Fruit fly (Drosophila melanogaster) whole organism, embryonic: Measurements from ENCODE around the gene PH4alphaNE2.

Source experiments
- Abd-B ChIP-seq: fragments of 200-800 bp; sonication (Bioruptor generic); optimal IDR thresholded peaks from 2 replicates; lab custom pipeline; 2018; ENCODE audit warnings: missing biosample characterization, mild to moderate bottlenecking, missing genetic modification characterization, moderate library complexity
- Bdp1 ChIP-seq: fragments of 200-800 bp; sonication (Bioruptor generic); optimal IDR thresholded peaks from 3 replicates; lab custom pipeline; 2016; ENCODE audit warnings: missing biosample characterization, missing genetic modification characterization
- CG11504 ChIP-seq: fragments of 200-800 bp; sonication (Bioruptor generic); optimal IDR thresholded peaks from 3 replicates; lab custom pipeline; 2019; ENCODE audit warnings: missing biosample characterization, mild to moderate bottlenecking, missing genetic modification characterization, moderate library complexity
- CG1233 ChIP-seq: fragments of 200-800 bp; sonication (Bioruptor generic); optimal IDR thresholded peaks from 4 replicates; lab custom pipeline; 2018; ENCODE audit warnings: missing biosample characterization, mild to moderate bottlenecking, missing genetic modification characterization
- CG12769 ChIP-seq: fragments of 200-800 bp; sonication (Bioruptor generic); optimal IDR thresholded peaks from 2 replicates; lab custom pipeline; 2019; ENCODE audit warnings: missing biosample characterization, mild to moderate bottlenecking, missing genetic modification characterization, moderate library complexity
- CG13624 ChIP-seq: fragments of 200-800 bp; sonication (Bioruptor generic); optimal IDR thresholded peaks from 2 replicates; lab custom pipeline; 2016; ENCODE audit warnings: missing biosample characterization, missing genetic modification characterization
- CG14014 ChIP-seq: fragments of 200-800 bp; sonication (Bioruptor generic); IDR thresholded peaks from 2 replicates; pipeline ENCODE4 v1.3.6; 2022; ENCODE audit warnings: missing biosample characterization, missing genetic modification characterization
- CG14050 ChIP-seq: fragments of 200-800 bp; sonication (Bioruptor generic); IDR thresholded peaks from 3 replicates; pipeline ENCODE4 v1.3.6; 2022; ENCODE audit warnings: missing biosample characterization, missing genetic modification characterization
- CG14441 ChIP-seq: fragments of 200-800 bp; sonication (Bioruptor generic); IDR thresholded peaks from 2 replicates; pipeline ENCODE4 v1.3.6; 2022; ENCODE audit warnings: missing biosample characterization, missing genetic modification characterization
- CG15073 ChIP-seq: fragments of 200-800 bp; sonication (Bioruptor generic); optimal IDR thresholded peaks from 2 replicates; lab custom pipeline; 2016; ENCODE audit warnings: missing biosample characterization, missing genetic modification characterization
- CG1603 ChIP-seq: fragments of 200-800 bp; sonication (Bioruptor generic); optimal IDR thresholded peaks from 2 replicates; lab custom pipeline; 2019; ENCODE audit warnings: missing biosample characterization, mild to moderate bottlenecking, missing genetic modification characterization, moderate library complexity
- CG1832 ChIP-seq: fragments of 200-800 bp; sonication (Bioruptor generic); optimal IDR thresholded peaks from 2 replicates; lab custom pipeline; 2017; ENCODE audit warnings: missing biosample characterization, mild to moderate bottlenecking, missing genetic modification characterization, inconsistent platforms
- CG2678 ChIP-seq: fragments of 200-800 bp; sonication (Bioruptor generic); optimal IDR thresholded peaks from 3 replicates; lab custom pipeline; 2019; ENCODE audit warnings: missing biosample characterization, mild to moderate bottlenecking, missing genetic modification characterization, moderate library complexity
- CG2875 ChIP-seq: fragments of 200-800 bp; sonication (Bioruptor generic); optimal IDR thresholded peaks from 2 replicates; lab custom pipeline; 2017; ENCODE audit warnings: missing biosample characterization, mild to moderate bottlenecking, missing genetic modification characterization, missing genetic modification reagents
- CG30431 ChIP-seq: fragments of 200-800 bp; sonication (Bioruptor generic); optimal IDR thresholded peaks from 2 replicates; lab custom pipeline; 2017; ENCODE audit warnings: missing biosample characterization, missing genetic modification characterization
- CG32532 ChIP-seq: fragments of 200-800 bp; sonication (Bioruptor generic); IDR thresholded peaks from 2 replicates; pipeline ENCODE4 v1.3.6; 2022; ENCODE audit warnings: missing biosample characterization, missing genetic modification characterization
- CG3995 ChIP-seq: fragments of 200-800 bp; sonication (Bioruptor generic); optimal IDR thresholded peaks from 3 replicates; lab custom pipeline; 2016; ENCODE audit warnings: missing biosample characterization, missing genetic modification characterization
- CG4617 ChIP-seq: fragments of 200-800 bp; sonication (Bioruptor generic); optimal IDR thresholded peaks from 3 replicates; lab custom pipeline; 2016; ENCODE audit warnings: missing biosample characterization, missing genetic modification characterization, borderline replicate concordance
- CG8281 ChIP-seq: fragments of 200-800 bp; sonication (Bioruptor generic); optimal IDR thresholded peaks from 2 replicates; lab custom pipeline; 2018; ENCODE audit warnings: missing biosample characterization, mild to moderate bottlenecking, missing genetic modification characterization, moderate library complexity
- CG8359 ChIP-seq: fragments of 200-800 bp; sonication (Bioruptor generic); optimal IDR thresholded peaks from 2 replicates; lab custom pipeline; 2017; ENCODE audit warnings: missing biosample characterization, mild to moderate bottlenecking, missing genetic modification characterization, borderline replicate concordance
- E2f2 ChIP-seq: fragments of 200-800 bp; sonication (Bioruptor generic); IDR thresholded peaks from 2 replicates; pipeline ENCODE4 v1.3.6; 2022; ENCODE audit warnings: missing biosample characterization, missing genetic modification characterization
- Hey ChIP-seq: fragments of 200-800 bp; sonication (Bioruptor generic); optimal IDR thresholded peaks from 3 replicates; lab custom pipeline; 2018; ENCODE audit warnings: missing biosample characterization, mild to moderate bottlenecking, missing genetic modification characterization
- HmgZ ChIP-seq: fragments of 200-800 bp; sonication (Bioruptor generic); optimal IDR thresholded peaks from 2 replicates; lab custom pipeline; 2018; ENCODE audit warnings: missing biosample characterization, mild to moderate bottlenecking, missing genetic modification characterization
- Hmr ChIP-seq: fragments of 200-800 bp; sonication (Bioruptor generic); optimal IDR thresholded peaks from 3 replicates; lab custom pipeline; 2017; ENCODE audit warnings: mild to moderate bottlenecking, missing biosample characterization, missing genetic modification reagents, missing genetic modification characterization
- Jarid2 ChIP-seq: fragments of 200-800 bp; sonication (Bioruptor generic); optimal IDR thresholded peaks from 3 replicates; lab custom pipeline; 2017; ENCODE audit warnings: mild to moderate bottlenecking, missing biosample characterization, missing genetic modification reagents, missing genetic modification characterization
- Med ChIP-seq: fragments of 200-800 bp; sonication (Bioruptor generic); peaks from one replicate; lab custom pipeline; 2016; ENCODE audit warnings: missing biosample characterization, missing genetic modification characterization, mild to moderate bottlenecking, inconsistent platforms, moderate library complexity
- Meics ChIP-seq: fragments of 200-800 bp; sonication (Bioruptor generic); optimal IDR thresholded peaks from 2 replicates; lab custom pipeline; 2017; ENCODE audit warnings: missing biosample characterization, mild to moderate bottlenecking, missing genetic modification characterization
- NC2α ChIP-seq: fragments of 200-800 bp; sonication (Bioruptor generic); optimal IDR thresholded peaks from 2 replicates; lab custom pipeline; 2016; ENCODE audit warnings: missing biosample characterization, missing genetic modification characterization
- NC2β ChIP-seq: fragments of 200-800 bp; sonication (Bioruptor generic); optimal IDR thresholded peaks from 2 replicates; lab custom pipeline; 2016; ENCODE audit warnings: missing biosample characterization, missing genetic modification characterization
- Taf1 ChIP-seq: fragments of 200-800 bp; sonication (Bioruptor generic); IDR thresholded peaks from 2 replicates; pipeline ENCODE4 v1.3.6; 2022; ENCODE audit warnings: missing biosample characterization, missing genetic modification characterization
- fd3F ChIP-seq: fragments of 200-800 bp; sonication (Bioruptor generic); optimal IDR thresholded peaks from 2 replicates; lab custom pipeline; 2018; ENCODE audit warnings: missing biosample characterization, mild to moderate bottlenecking, missing genetic modification characterization, moderate library complexity
- gem ChIP-seq: fragments of 200-800 bp; sonication (Bioruptor generic); optimal IDR thresholded peaks from 2 replicates; lab custom pipeline; 2019; ENCODE audit warnings: missing biosample characterization, mild to moderate bottlenecking, missing genetic modification characterization, moderate library complexity
- jumu ChIP-seq: fragments of 200-800 bp; sonication (Bioruptor generic); optimal IDR thresholded peaks from 3 replicates; lab custom pipeline; 2016; ENCODE audit warnings: missing biosample characterization, missing genetic modification characterization
- lbe ChIP-seq: fragments of 200-800 bp; sonication (Bioruptor generic); optimal IDR thresholded peaks from 2 replicates; lab custom pipeline; 2016; ENCODE audit warnings: missing biosample characterization, mild to moderate bottlenecking, missing genetic modification characterization
- maf-S ChIP-seq: fragments of 200-800 bp; sonication (Bioruptor generic); optimal IDR thresholded peaks from 2 replicates; lab custom pipeline; 2016; ENCODE audit warnings: missing biosample characterization, missing genetic modification characterization
- onecut ChIP-seq: fragments of 200-800 bp; sonication (Bioruptor generic); IDR thresholded peaks from 2 replicates; pipeline ENCODE4 v1.3.6; 2022; ENCODE audit warnings: missing biosample characterization, missing genetic modification characterization
- pan ChIP-seq, 4 experiments: fragments of >200 bp in 3 of 4; fragments of 200-800 bp in 1 of 4; sonication (Bioruptor generic) in 1 of 4; optimal IDR thresholded peaks in 3 of 4; IDR thresholded peaks in 1 of 4; 2 replicates each; pipeline versions ENCODE4 v1.3.6 to Lab custom; 2017 to 2022; ENCODE audit warnings: missing biosample characterization in 2 of 4, missing genetic modification characterization in 2 of 4, mixed read lengths in 1 of 4
- prd ChIP-seq, 3 experiments: fragments of >200 bp in 2 of 3; fragments of 200-800 bp in 1 of 3; sonication (Bioruptor generic) in 1 of 3; optimal IDR thresholded peaks in 2 of 3; IDR thresholded peaks in 1 of 3; 2 replicates in 2 of 3; 3 replicates in 1 of 3; pipeline versions ENCODE4 v1.3.6 to Lab custom; 2017 to 2022; ENCODE audit warnings: missing biosample characterization in 1 of 3, missing genetic modification characterization in 1 of 3
- psq ChIP-seq: fragments of 200-800 bp; sonication (Bioruptor generic); optimal IDR thresholded peaks from 2 replicates; lab custom pipeline; 2017; ENCODE audit warnings: missing biosample characterization, missing genetic modification characterization
- row ChIP-seq: fragments of 200-800 bp; sonication (Bioruptor generic); IDR thresholded peaks from 3 replicates; pipeline ENCODE4 v1.3.6; 2022; ENCODE audit warnings: missing biosample characterization, missing genetic modification characterization
- schlank ChIP-seq: fragments of 200-800 bp; sonication (Bioruptor generic); optimal IDR thresholded peaks from 2 replicates; lab custom pipeline; 2018; ENCODE audit warnings: missing biosample characterization, mild to moderate bottlenecking, missing genetic modification characterization
- sens ChIP-seq: fragments of 200-800 bp; sonication (Bioruptor generic); peaks from one replicate; lab custom pipeline; 2016; ENCODE audit warnings: missing biosample characterization, missing genetic modification characterization
- sens-2 ChIP-seq: fragments of 200-800 bp; sonication (Bioruptor generic); IDR thresholded peaks from 2 replicates; pipeline ENCODE4 v1.3.6; 2022; ENCODE audit warnings: missing biosample characterization, missing genetic modification characterization
- sisA ChIP-seq: fragments of 200-800 bp; sonication (Bioruptor generic); IDR thresholded peaks from 2 replicates; pipeline ENCODE4 v1.3.6; 2022; ENCODE audit warnings: missing biosample characterization, missing genetic modification characterization
- slbo ChIP-seq: fragments of 200-800 bp; sonication (Bioruptor generic); IDR thresholded peaks from 2 replicates; pipeline ENCODE4 v1.3.6; 2022; ENCODE audit warnings: missing biosample characterization, missing genetic modification characterization
- tin ChIP-seq: fragments of 200-800 bp; sonication (Bioruptor generic); optimal IDR thresholded peaks from 3 replicates; lab custom pipeline; 2016; ENCODE audit warnings: missing biosample characterization, missing genetic modification characterization
- tx ChIP-seq: fragments of 200-800 bp; sonication (Bioruptor generic); optimal IDR thresholded peaks from 2 replicates; lab custom pipeline; 2016; ENCODE audit warnings: missing biosample characterization, missing genetic modification characterization
- unpg ChIP-seq: fragments of 200-800 bp; sonication (Bioruptor generic); optimal IDR thresholded peaks from 3 replicates; lab custom pipeline; 2018; ENCODE audit warnings: missing biosample characterization, mild to moderate bottlenecking, missing genetic modification characterization, moderate library complexity

The PH4alphaNE2 gene

dm6 chr3R:30512114-30512513 lies at the start of gene PH4alphaNE2:
PH4alphaNE2 (minus strand) TSS chr3R:30512214.
- TF ChIP-seq Hmr (GFP tag; lab: Kevin White, UChicago), result no peak
- no peak for TF ChIP-seq Abd-B (GFP tag; lab: Kevin White, UChicago)
- TF ChIP-seq, all 482 proteins: peak for 0

- TF ChIP-seq CG14014, result peak; percentile 34; the same call in 1 of the 2 replicates
- TF ChIP-seq CG1233, result no peak
- TF ChIP-seq unpg (GFP tag; lab: Kevin White, UChicago), result peak; percentile 4
- TF ChIP-seq CG14441, result 0 out of 2 replicates have a peak, but pooled peaks have one; percentile 19
- no peak for TF ChIP-seq tx (GFP tag; lab: Kevin White, UChicago)
- peak; percentile 17 for TF ChIP-seq CG2678 (tag; lab: Kevin White, UChicago)
- no peak for TF ChIP-seq prd (optimal IDR thresholded peaks at IDR 0.05; lab: Kevin White, UChicago)
- 0 out of 3 replicates have a peak, but pooled peaks have one; percentile 5 for TF ChIP-seq prd (GFP tag; IDR thresholded peaks at IDR 0.05; lab: Robert Waterston, UW)
- no peak for TF ChIP-seq E2f2 (GFP tag; lab: Robert Waterston, UW)
- TF ChIP-seq Bdp1 (GFP tag; lab: Kevin White, UChicago), result no peak
- no peak for TF ChIP-seq CG8281 (tag; lab: Kevin White, UChicago)
- TF ChIP-seq psq (GFP tag; lab: Kevin White, UChicago), result no peak
- TF ChIP-seq sens (GFP tag; lab: Kevin White, UChicago), result peak; percentile 2
- TF ChIP-seq CG12769 (tag; lab: Kevin White, UChicago), result peak; percentile 13
- TF ChIP-seq row, result peak; percentile 36; the same call in 2 of the 3 replicates
- no peak for TF ChIP-seq Hey (tag; lab: Kevin White, UChicago)
- TF ChIP-seq CG1603 (tag; lab: Kevin White, UChicago), result peak; percentile 10
- no peak for TF ChIP-seq HmgZ (tag; lab: Kevin White, UChicago)
- TF ChIP-seq CG8359 (GFP tag; lab: Kevin White, UChicago), result no peak
- peak; percentile 55; the same call in 1 of the 2 replicates for TF ChIP-seq slbo (GFP tag; lab: Robert Waterston, UW)
- peak; percentile 8 for TF ChIP-seq gem (tag; lab: Kevin White, UChicago)
- TF ChIP-seq CG11504 (tag; lab: Kevin White, UChicago), result peak; percentile 18
- no peak for TF ChIP-seq sens-2 (GFP tag; lab: Robert Waterston, UW)
- no peak for TF ChIP-seq tin
- peak; percentile 19 for TF ChIP-seq Meics (GFP tag; lab: Kevin White, UChicago)
- no peak for TF ChIP-seq CG30431 (GFP tag; lab: Kevin White, UChicago)
- no peak for TF ChIP-seq fd3F (GFP tag; lab: Kevin White, UChicago)
- TF ChIP-seq sisA, result peak; percentile 11; the same call in 1 of the 2 replicates
- TF ChIP-seq CG32532 (GFP tag; lab: Robert Waterston, UW), result peak; percentile 21; the same call in 1 of the 2 replicates
- no peak for TF ChIP-seq pan (optimal IDR thresholded peaks at IDR 0.05; lab: Kevin White, UChicago)
- TF ChIP-seq pan (GFP tag; optimal IDR thresholded peaks at IDR 0.05 in 1 of 2, IDR thresholded peaks at IDR 0.05 in 1 of 2), result no peak
- no peak for TF ChIP-seq jumu (GFP tag; lab: Kevin White, UChicago)
- no peak for TF ChIP-seq schlank
- no peak for TF ChIP-seq Jarid2 (GFP tag; lab: Kevin White, UChicago)
- peak; percentile 56 for TF ChIP-seq Med
- TF ChIP-seq lbe (GFP tag; lab: Kevin White, UChicago), result no peak
- no peak for TF ChIP-seq NC2α (GFP tag; lab: Kevin White, UChicago)
- no peak for TF ChIP-seq CG14050 (GFP tag; lab: Robert Waterston, UW)
- TF ChIP-seq maf-S (GFP tag; lab: Kevin White, UChicago), result no peak
- no peak for TF ChIP-seq Taf1 (GFP tag; lab: Robert Waterston, UW)
- no peak for TF ChIP-seq CG2875 (GFP tag; lab: Kevin White, UChicago)
- peak; percentile 40; the same call in 1 of the 2 replicates for TF ChIP-seq onecut (GFP tag; lab: Robert Waterston, UW)
- TF ChIP-seq CG1832, result no peak
- TF ChIP-seq CG4617 (GFP tag; lab: Kevin White, UChicago), result no peak
- TF ChIP-seq NC2β, result no peak
- TF ChIP-seq CG15073 (GFP tag; lab: Kevin White, UChicago), result no peak
- TF ChIP-seq CG13624 (GFP tag; lab: Kevin White, UChicago), result no peak
- TF ChIP-seq CG3995 (GFP tag; lab: Kevin White, UChicago), result no peak
Observed at dm6 chr3R:30561207-30561606, 49.2 kb upstream of the PH4alphaNE2 start.
